Worm (Caenorhabditis elegans) whole organism, L2 larva: Measurements from ENCODE around the gene irld-40.

Source experiments
- C34F6.9 ChIP-seq: fragments of 150-350 bp; optimal IDR thresholded peaks from 2 replicates; lab custom pipeline; 2014; ENCODE audit warnings: missing biosample characterization, missing genetic modification characterization
- F13H6.1 ChIP-seq: sonication (generic microtip); optimal IDR thresholded peaks from 2 replicates; lab custom pipeline; 2016; ENCODE audit warnings: missing genetic modification characterization, missing compliant biosample characterization
- R02D3.7 ChIP-seq: fragments of 150-350 bp; optimal IDR thresholded peaks from 2 replicates; lab custom pipeline; 2014; ENCODE audit warnings: missing biosample characterization, missing genetic modification characterization
- ZK546.5 ChIP-seq: sonication (generic microtip); optimal IDR thresholded peaks from 2 replicates; lab custom pipeline; 2017; ENCODE audit warnings: missing biosample characterization, missing genetic modification characterization
- alr-1 ChIP-seq: fragments of 150-350 bp; optimal IDR thresholded peaks from 2 replicates; lab custom pipeline; 2014; ENCODE audit warnings: missing biosample characterization, missing genetic modification characterization
- aly-2 ChIP-seq: fragments of 150-350 bp; optimal IDR thresholded peaks from 2 replicates; lab custom pipeline; 2014; ENCODE audit warnings: missing biosample characterization, missing genetic modification characterization
- ama-1 ChIP-seq: fragments of 150-350 bp; optimal IDR thresholded peaks from 2 replicates; lab custom pipeline; 2018; ENCODE audit warnings: inconsistent platforms
- blmp-1 ChIP-seq: sonication (generic microtip); optimal IDR thresholded peaks from 2 replicates; lab custom pipeline; 2017; ENCODE audit warnings: missing genetic modification characterization, mild to moderate bottlenecking, missing compliant biosample characterization, antibody characterized with exemption, moderate library complexity; ENCODE audit not compliant: insufficient read depth
- ceh-16 ChIP-seq: fragments of 150-350 bp; optimal IDR thresholded peaks from 2 replicates; lab custom pipeline; 2014; ENCODE audit warnings: missing biosample characterization, missing genetic modification characterization
- ceh-82 ChIP-seq: fragments of 150-350 bp; optimal IDR thresholded peaks from 2 replicates; lab custom pipeline; 2014; ENCODE audit warnings: missing biosample characterization, missing genetic modification characterization
- crh-2 ChIP-seq: sonication (generic microtip); optimal IDR thresholded peaks from 2 replicates; lab custom pipeline; 2017; ENCODE audit warnings: missing biosample characterization, missing genetic modification characterization
- dmd-4 ChIP-seq: sonication (generic microtip); optimal IDR thresholded peaks from 2 replicates; lab custom pipeline; 2017; ENCODE audit warnings: missing biosample characterization, missing genetic modification characterization
- egl-27 ChIP-seq: sonication (generic microtip); optimal IDR thresholded peaks from 3 replicates; lab custom pipeline; 2017; ENCODE audit warnings: missing biosample characterization, missing genetic modification reagents, missing genetic modification characterization
- elt-1 ChIP-seq: fragments of 150-350 bp; optimal IDR thresholded peaks from 2 replicates; lab custom pipeline; 2014; ENCODE audit warnings: missing biosample characterization, missing genetic modification characterization
- elt-3 ChIP-seq: sonication (generic microtip); optimal IDR thresholded peaks from 2 replicates; lab custom pipeline; 2017; ENCODE audit warnings: missing biosample characterization, missing genetic modification characterization
- fos-1 ChIP-seq: fragments of 150-350 bp; optimal IDR thresholded peaks from 2 replicates; lab custom pipeline; 2014; ENCODE audit warnings: missing biosample characterization, missing genetic modification characterization
- lin-11 ChIP-seq: fragments of 150-350 bp; sonication (generic microtip); optimal IDR thresholded peaks from 2 replicates; lab custom pipeline; 2014; ENCODE audit warnings: missing biosample characterization, missing genetic modification characterization, inconsistent platforms, mixed read lengths
- lin-13 ChIP-seq: fragments of 150-350 bp; optimal IDR thresholded peaks from 2 replicates; lab custom pipeline; 2014; ENCODE audit warnings: missing biosample characterization, missing genetic modification reagents, missing genetic modification characterization
- lsy-2 ChIP-seq, 2 experiments: fragments of 150-350 bp in 1 of 2; sonication (generic microtip) in 1 of 2; optimal IDR thresholded peaks; 2 replicates each; lab custom pipeline; 2014 to 2017; ENCODE audit warnings: missing biosample characterization in 2 of 2, missing genetic modification characterization in 2 of 2
- mdl-1 ChIP-seq, 2 experiments: fragments of 150-350 bp in 1 of 2; sonication (generic microtip) in 1 of 2; optimal IDR thresholded peaks; 2 replicates each; lab custom pipeline; 2017; ENCODE audit warnings: missing biosample characterization in 2 of 2, missing genetic modification characterization in 2 of 2
- nhr-10 ChIP-seq: sonication (generic microtip); optimal IDR thresholded peaks from 2 replicates; lab custom pipeline; 2017; ENCODE audit warnings: missing biosample characterization, missing genetic modification characterization
- nhr-12 ChIP-seq: fragments of 150-350 bp; optimal IDR thresholded peaks from 2 replicates; lab custom pipeline; 2014; ENCODE audit warnings: missing biosample characterization, missing genetic modification characterization
- nhr-129 ChIP-seq: fragments of 150-350 bp; optimal IDR thresholded peaks from 2 replicates; lab custom pipeline; 2014; ENCODE audit warnings: missing biosample characterization, missing genetic modification characterization
- nhr-21 ChIP-seq: fragments of 150-350 bp; optimal IDR thresholded peaks from 2 replicates; lab custom pipeline; 2014; ENCODE audit warnings: missing biosample characterization, missing genetic modification characterization
- nhr-23 ChIP-seq: fragments of 150-350 bp; optimal IDR thresholded peaks from 2 replicates; lab custom pipeline; 2014; ENCODE audit warnings: missing biosample characterization, missing genetic modification reagents, missing genetic modification characterization
- nhr-237 ChIP-seq: fragments of 150-350 bp; optimal IDR thresholded peaks from 2 replicates; lab custom pipeline; 2014; ENCODE audit warnings: missing biosample characterization, missing genetic modification characterization
- nhr-25 ChIP-seq: fragments of 150-350 bp; sonication (generic microtip); optimal IDR thresholded peaks from 3 replicates; lab custom pipeline; 2014; ENCODE audit warnings: missing biosample characterization, missing genetic modification characterization
- nhr-6 ChIP-seq: fragments of 150-350 bp; optimal IDR thresholded peaks from 2 replicates; lab custom pipeline; 2014; ENCODE audit warnings: missing biosample characterization, missing genetic modification characterization
- nhr-77 ChIP-seq: fragments of 150-350 bp; optimal IDR thresholded peaks from 2 replicates; lab custom pipeline; 2014; ENCODE audit warnings: missing biosample characterization, missing genetic modification characterization
- peb-1 ChIP-seq: fragments of 150-350 bp; optimal IDR thresholded peaks from 2 replicates; lab custom pipeline; 2014; ENCODE audit warnings: missing biosample characterization, missing genetic modification characterization
- sem-4 ChIP-seq: fragments of 150-350 bp; optimal IDR thresholded peaks from 2 replicates; lab custom pipeline; 2014; ENCODE audit warnings: missing biosample characterization, missing genetic modification reagents, missing genetic modification characterization
- sma-3 ChIP-seq: sonication (generic microtip); optimal IDR thresholded peaks from 2 replicates; lab custom pipeline; 2016; ENCODE audit warnings: missing genetic modification reagents, missing genetic modification characterization, missing compliant biosample characterization
- sma-9 ChIP-seq, 2 experiments: fragments of 150-350 bp in 1 of 2; sonication (generic microtip) in 1 of 2; optimal IDR thresholded peaks; 2 replicates each; lab custom pipeline; 2014 to 2016; ENCODE audit warnings: missing genetic modification characterization in 2 of 2, mild to moderate bottlenecking in 1 of 2, missing biosample characterization in 1 of 2, missing compliant biosample characterization in 1 of 2, missing genetic modification reagents in 1 of 2, moderate library complexity in 1 of 2
- unc-39 ChIP-seq: fragments of 150-350 bp; optimal IDR thresholded peaks from 2 replicates; lab custom pipeline; 2014; ENCODE audit warnings: missing biosample characterization, missing genetic modification characterization
- unc-55 ChIP-seq: fragments of 150-350 bp; sonication (generic microtip); optimal IDR thresholded peaks from 3 replicates; lab custom pipeline; 2014; ENCODE audit warnings: missing biosample characterization, missing genetic modification reagents, missing genetic modification characterization
- ztf-11 ChIP-seq: sonication (generic microtip); optimal IDR thresholded peaks from 2 replicates; lab custom pipeline; 2017; ENCODE audit warnings: missing biosample characterization, missing genetic modification characterization
- ztf-4 ChIP-seq: fragments of 150-350 bp; optimal IDR thresholded peaks from 2 replicates; lab custom pipeline; 2014; ENCODE audit warnings: missing biosample characterization, missing genetic modification characterization

The irld-40 gene

ce11 chrV:1624340-1624739, 38.0 kb upstream of the irld-40 start, which contains the start of gene nhr-110:
nhr-110 (minus strand) TSS chrV:1624440.
- TF ChIP-seq ceh-16 (tag; lab: Kevin White, UChicago), result no peak
- TF ChIP-seq F13H6.1 (tag; lab: Kevin White, UChicago), result no peak
- TF ChIP-seq peb-1 (tag; lab: Kevin White, UChicago), result no peak
- TF ChIP-seq elt-3, result no peak
- TF ChIP-seq ama-1 (lab: Kevin White, UChicago), result no peak
- no peak for TF ChIP-seq nhr-6
- no peak for TF ChIP-seq nhr-21 (tag; lab: Kevin White, UChicago)
- no peak for TF ChIP-seq mdl-1 (tag; optimal IDR thresholded peaks at IDR 0.05; lab: Kevin White, UChicago)
- TF ChIP-seq nhr-237, result no peak
- TF ChIP-seq elt-1 (tag; lab: Kevin White, UChicago), result no peak
- no peak for TF ChIP-seq ztf-11 (tag; lab: Kevin White, UChicago)
- TF ChIP-seq sma-3 (GFP tag; lab: Kevin White, UChicago), result no peak
- no peak for TF ChIP-seq nhr-23 (tag; lab: Kevin White, UChicago)
- TF ChIP-seq nhr-77 (tag; lab: Kevin White, UChicago), result no peak

ce11 chrV:1626720-1627119, 35.6 kb upstream of the irld-40 start, which contains the start of gene nhr-237:
nhr-237 (minus strand) TSS chrV:1626820.
- TF ChIP-seq nhr-10 (tag; lab: Kevin White, UChicago), result no peak
- TF ChIP-seq nhr-6, result no peak
- TF ChIP-seq ztf-4 (tag; lab: Kevin White, UChicago), result no peak
- no peak for TF ChIP-seq nhr-129 (tag; lab: Kevin White, UChicago)
- TF ChIP-seq nhr-237, result no peak
- no peak for TF ChIP-seq ztf-11 (tag; lab: Kevin White, UChicago)
- no peak for TF ChIP-seq unc-55 (GFP tag; lab: Kevin White, UChicago)
- TF ChIP-seq crh-2 (tag; lab: Kevin White, UChicago), result no peak
- no peak for TF ChIP-seq mdl-1 (tag; optimal IDR thresholded peaks at IDR 0.05; lab: Kevin White, UChicago)
- TF ChIP-seq sem-4 (tag; lab: Kevin White, UChicago), result no peak
- no peak for TF ChIP-seq sma-3 (GFP tag; lab: Kevin White, UChicago)
- TF ChIP-seq alr-1 (tag; lab: Kevin White, UChicago), result no peak
- TF ChIP-seq nhr-12 (tag; lab: Kevin White, UChicago), result no peak
- no peak for TF ChIP-seq unc-39 (tag; lab: Kevin White, UChicago)

- TF ChIP-seq lin-13 (GFP tag; lab: Kevin White, UChicago) (no peak), nhr-25 (tag; lab: Kevin White, UChicago) (peak; percentile 69), sma-9 (GFP tag; optimal IDR thresholded peaks at IDR 0.05; lab: Kevin White, UChicago) (peak; percentile 56), sma-9 (tag; optimal IDR thresholded peaks at IDR 0.05; lab: Kevin White, UChicago) (no peak), lsy-2 (tag; optimal IDR thresholded peaks at IDR 0.05; lab: Kevin White, UChicago) (no peak), crh-2 (tag; lab: Kevin White, UChicago) (peak; percentile 44), nhr-21 (tag; lab: Kevin White, UChicago) (no peak), sma-3 (GFP tag; lab: Kevin White, UChicago) (peak; percentile 49), F13H6.1 (tag; lab: Kevin White, UChicago) (peak; percentile 84), fos-1 (tag; lab: Kevin White, UChicago) (peak; percentile 35), egl-27 (tag; lab: Kevin White, UChicago) (peak; percentile 57), nhr-23 (tag; lab: Kevin White, UChicago) (no peak), nhr-129 (tag; lab: Kevin White, UChicago) (peak; percentile 76)
Observed at ce11 chrV:1627269-1627668, 35.1 kb upstream of the irld-40 start.

ce11 chrV:1629329-1629728, 33.0 kb upstream of the irld-40 start, which contains the start of gene nhr-238:
nhr-238 (minus strand) TSS chrV:1629432.
- TF ChIP-seq nhr-77 (tag; lab: Kevin White, UChicago) (peak; percentile 84), C34F6.9 (tag; lab: Kevin White, UChicago) (no peak), nhr-129 (tag; lab: Kevin White, UChicago) (peak; percentile 93)

- TF ChIP-seq crh-2 (tag; lab: Kevin White, UChicago), result no peak
- TF ChIP-seq nhr-21 (tag; lab: Kevin White, UChicago), result no peak
- TF ChIP-seq lin-11 (tag; lab: Kevin White, UChicago), result no peak
- TF ChIP-seq ama-1 (lab: Kevin White, UChicago), result no peak
- no peak for TF ChIP-seq nhr-6
- TF ChIP-seq lin-13 (GFP tag; lab: Kevin White, UChicago), result no peak
- TF ChIP-seq peb-1 (tag; lab: Kevin White, UChicago), result no peak
- no peak for TF ChIP-seq dmd-4 (tag; lab: Kevin White, UChicago)
- TF ChIP-seq ceh-82 (tag; lab: Kevin White, UChicago), result no peak
- TF ChIP-seq aly-2, result no peak
- no peak for TF ChIP-seq R02D3.7 (tag; lab: Kevin White, UChicago)
- no peak for TF ChIP-seq blmp-1 (tag; lab: Kevin White, UChicago)
- TF ChIP-seq ZK546.5 (tag; lab: Kevin White, UChicago), result no peak
- TF ChIP-seq fos-1 (tag; lab: Kevin White, UChicago), result no peak
- no peak for TF ChIP-seq nhr-77 (tag; lab: Kevin White, UChicago)
- TF ChIP-seq lsy-2 (tag; optimal IDR thresholded peaks at IDR 0.05; lab: Kevin White, UChicago), result no peak
- TF ChIP-seq nhr-10 (tag; lab: Kevin White, UChicago), result no peak
- no peak for TF ChIP-seq elt-1 (tag; lab: Kevin White, UChicago)
- TF ChIP-seq F13H6.1 (tag; lab: Kevin White, UChicago), result no peak
Observed at ce11 chrV:1631148-1631547, 31.2 kb upstream of the irld-40 start, which contains the start of gene Y46H3D.8. Y46H3D.8 (minus strand) TSS chrV:1631248.
